Worm (Caenorhabditis elegans) whole organism, midembryonic: ENCODE measurements around the gene C16A11.7.

Experiments
- flt-1 ChIP-seq: fragments of 200-800 bp; sonication (Bioruptor generic); IDR thresholded peaks from 2 replicates; pipeline ENCODE4 v1.3.6; 2022; ENCODE audit warnings: missing genetic modification characterization, missing compliant biosample characterization
- med-1 ChIP-seq: sonication (generic microtip); optimal IDR thresholded peaks from 2 replicates; lab custom pipeline; 2017; ENCODE audit warnings: missing genetic modification characterization, mild to moderate bottlenecking, missing compliant biosample characterization, antibody characterized with exemption, missing genetic modification reagents; ENCODE audit not compliant: insufficient read depth
- tab-1 ChIP-seq: fragments of 200-800 bp; sonication (Bioruptor generic); IDR thresholded peaks from 2 replicates; pipeline ENCODE4 v1.3.6; 2022; ENCODE audit warnings: missing genetic modification characterization, missing compliant biosample characterization
- ztf-23 ChIP-seq: fragments of 200-800 bp; sonication (Bioruptor generic); IDR thresholded peaks from 2 replicates; pipeline ENCODE4 v1.3.6; 2022; ENCODE audit warnings: missing genetic modification reagents, missing genetic modification characterization, missing compliant biosample characterization
- ztf-29 ChIP-seq: fragments of 200-800 bp; sonication (Bioruptor generic); IDR thresholded peaks from 2 replicates; pipeline ENCODE4 v1.3.6; 2022; ENCODE audit warnings: missing genetic modification reagents, missing genetic modification characterization, missing compliant biosample characterization

- TF ChIP-seq med-1 (no peak), ztf-23 (no peak), tab-1 (GFP tag; lab: Robert Waterston, UW) (no peak), ztf-29 (no peak), flt-1 (GFP tag; lab: Robert Waterston, UW) (no peak)
Observed at ce11 chrII:4235959-4236358, 20.8 kb downstream of the C16A11.7 start, which contains the start of gene fbxc-43.
